Worm (Caenorhabditis elegans) whole organism, L3 larva: Measurements from ENCODE around the gene ZK816.1.

ENCODE experiments used
- elt-1 ChIP-seq: fragments of 150-350 bp; optimal IDR thresholded peaks from 2 replicates; lab custom pipeline; 2014; ENCODE audit warnings: missing biosample characterization, missing genetic modification characterization
- unc-39 ChIP-seq: sonication (generic microtip); optimal IDR thresholded peaks from 4 replicates; lab custom pipeline; 2017; ENCODE audit warnings: missing biosample characterization, missing genetic modification characterization

ce11 chrX:3379114-3379513 is 27.6 kb downstream of the ZK816.1 start, which contains the start of gene sorf-1:
- TF ChIP-seq unc-39 (tag; lab: Kevin White, UChicago) (no peak), elt-1 (no peak)
